Worm (Caenorhabditis elegans) whole organism, L4 larva: Measurements from ENCODE around the gene cdl-1.

ENCODE experiments used
- F44E2.7 ChIP-seq: fragments of 200-800 bp; sonication (Bioruptor generic); IDR thresholded peaks from 2 replicates; pipeline ENCODE4 v2.1.2; 2022; ENCODE audit warnings: missing genetic modification characterization, missing compliant biosample characterization
- Y105C5A.15 ChIP-seq: fragments of 200-800 bp; sonication (Bioruptor generic); IDR thresholded peaks from 2 replicates; pipeline ENCODE4 v1.3.6; 2022; ENCODE audit warnings: missing genetic modification characterization, missing compliant biosample characterization
- Y5F2A.4 ChIP-seq: fragments of 200-800 bp; sonication (Bioruptor generic); optimal IDR thresholded peaks from 2 replicates; lab custom pipeline; 2018; ENCODE audit warnings: mild to moderate bottlenecking, missing genetic modification characterization, missing compliant biosample characterization
- aha-1 ChIP-seq: fragments of 150-350 bp; peaks from one replicate; lab custom pipeline; 2014; ENCODE audit warnings: missing biosample characterization, missing genetic modification characterization
- aly-2 ChIP-seq: sonication (generic microtip); optimal IDR thresholded peaks from 2 replicates; lab custom pipeline; 2018; ENCODE audit warnings: missing biosample characterization, missing genetic modification characterization
- ama-1 ChIP-seq: fragments of 150-350 bp; optimal IDR thresholded peaks from 2 replicates; lab custom pipeline; 2014; ENCODE audit warnings: inconsistent platforms, mixed read lengths
- arid-1 ChIP-seq: fragments of 200-800 bp; sonication (Bioruptor generic); conservative IDR thresholded peaks from 2 replicates; pipeline ENCODE4 v1.3.6; 2022; ENCODE audit warnings: missing genetic modification reagents, missing genetic modification characterization, missing compliant biosample characterization
- ceh-28 ChIP-seq: fragments of 150-350 bp; optimal IDR thresholded peaks from 2 replicates; lab custom pipeline; 2014; ENCODE audit warnings: missing biosample characterization, missing genetic modification reagents, missing genetic modification characterization
- ceh-82 ChIP-seq: sonication (generic microtip); optimal IDR thresholded peaks from 2 replicates; lab custom pipeline; 2017; ENCODE audit warnings: missing biosample characterization, missing genetic modification characterization
- ctbp-1 ChIP-seq: fragments of 200-800 bp; sonication (Bioruptor generic); IDR thresholded peaks from 2 replicates; pipeline ENCODE4 v1.3.6; 2022; ENCODE audit warnings: missing genetic modification reagents, missing genetic modification characterization, missing compliant biosample characterization
- daf-8 ChIP-seq: fragments of 200-800 bp; sonication (Bioruptor generic); IDR thresholded peaks from 2 replicates; pipeline ENCODE4 v1.3.6; 2022; ENCODE audit warnings: missing genetic modification characterization, missing compliant biosample characterization
- dmd-6 ChIP-seq: fragments of 200-800 bp; sonication (Bioruptor generic); IDR thresholded peaks from 2 replicates; pipeline ENCODE4 v1.3.6; 2022; ENCODE audit warnings: missing genetic modification reagents, missing genetic modification characterization, missing compliant biosample characterization
- dmd-8 ChIP-seq: fragments of 200-800 bp; sonication (Bioruptor generic); IDR thresholded peaks from 2 replicates; pipeline ENCODE4 v1.3.6; 2022; ENCODE audit warnings: missing genetic modification characterization, missing compliant biosample characterization
- dpl-1 ChIP-seq: fragments of 150-350 bp; optimal IDR thresholded peaks from 2 replicates; lab custom pipeline; 2014; ENCODE audit warnings: missing biosample characterization, missing genetic modification reagents, missing genetic modification characterization
- egl-43 ChIP-seq: fragments of 200-800 bp; sonication (Bioruptor generic); IDR thresholded peaks from 2 replicates; pipeline ENCODE4 v1.3.6; 2022; ENCODE audit warnings: missing genetic modification reagents, missing genetic modification characterization, missing compliant biosample characterization
- fos-1 ChIP-seq: fragments of 150-350 bp; optimal IDR thresholded peaks from 2 replicates; lab custom pipeline; 2014; ENCODE audit warnings: missing biosample characterization, missing genetic modification characterization
- gei-8 ChIP-seq: fragments of 200-800 bp; sonication (Bioruptor generic); optimal IDR thresholded peaks from 2 replicates; lab custom pipeline; 2018; ENCODE audit warnings: mild to moderate bottlenecking, missing genetic modification characterization, missing compliant biosample characterization
- hlh-11 ChIP-seq: fragments of 200-800 bp; sonication (Bioruptor generic); optimal IDR thresholded peaks from 2 replicates; lab custom pipeline; 2018; ENCODE audit warnings: mild to moderate bottlenecking, missing genetic modification characterization, missing compliant biosample characterization
- hlh-30 ChIP-seq: sonication (generic microtip); optimal IDR thresholded peaks from 2 replicates; lab custom pipeline; 2017; ENCODE audit warnings: antibody characterized with exemption, mild to moderate bottlenecking, missing genetic modification characterization, missing compliant biosample characterization; ENCODE audit not compliant: insufficient read depth
- hmg-1.1 ChIP-seq: fragments of 200-800 bp; sonication (Bioruptor generic); IDR thresholded peaks from 2 replicates; pipeline ENCODE4 v1.3.6; 2022; ENCODE audit warnings: missing genetic modification reagents, missing genetic modification characterization, missing compliant biosample characterization
- lin-1 ChIP-seq: fragments of 200-800 bp; sonication (Bioruptor generic); IDR thresholded peaks from 2 replicates; pipeline ENCODE4 v1.3.6; 2022; ENCODE audit warnings: missing genetic modification reagents, missing genetic modification characterization, missing compliant biosample characterization
- lin-13 ChIP-seq: fragments of 150-350 bp; optimal IDR thresholded peaks from 2 replicates; lab custom pipeline; 2014; ENCODE audit warnings: missing biosample characterization, missing genetic modification reagents, missing genetic modification characterization
- lin-15B ChIP-seq: fragments of 150-350 bp; sonication (generic microtip); optimal IDR thresholded peaks from 3 replicates; lab custom pipeline; 2014; ENCODE audit warnings: missing biosample characterization, missing genetic modification characterization
- lin-29 ChIP-seq: fragments of 200-800 bp; sonication (Bioruptor generic); IDR thresholded peaks from 2 replicates; pipeline ENCODE4 v1.3.6; 2022; ENCODE audit warnings: missing genetic modification reagents, missing genetic modification characterization, missing compliant biosample characterization
- lin-38 ChIP-seq: fragments of 200-800 bp; sonication (Bioruptor generic); IDR thresholded peaks from 2 replicates; pipeline ENCODE4 v1.3.6; 2022; ENCODE audit warnings: missing genetic modification reagents, missing genetic modification characterization, missing compliant biosample characterization
- lsy-2 ChIP-seq, 2 experiments: fragments of 150-350 bp in 1 of 2; sonication (generic microtip) in 1 of 2; optimal IDR thresholded peaks; 2 replicates each; lab custom pipeline; 2014 to 2017; ENCODE audit warnings: missing biosample characterization in 2 of 2, missing genetic modification characterization in 2 of 2
- mdl-1 ChIP-seq, 2 experiments: fragments of 150-350 bp in 1 of 2; sonication (generic microtip) in 1 of 2; optimal IDR thresholded peaks; 2 replicates each; lab custom pipeline; 2014 to 2017; ENCODE audit warnings: missing biosample characterization in 2 of 2, missing genetic modification characterization in 2 of 2
- mes-2 ChIP-seq: sonication (generic microtip); optimal IDR thresholded peaks from 2 replicates; lab custom pipeline; 2016; ENCODE audit warnings: missing genotype, mild to moderate bottlenecking, missing genetic modification characterization, missing compliant biosample characterization; ENCODE audit not compliant: poor library complexity, severe bottlenecking
- mxl-2 ChIP-seq: fragments of 200-800 bp; sonication (Bioruptor generic); conservative IDR thresholded peaks from 2 replicates; pipeline ENCODE4 v1.3.6; 2022; ENCODE audit warnings: missing genetic modification reagents, missing genetic modification characterization, missing compliant biosample characterization
- mxl-3 ChIP-seq: fragments of 200-800 bp; sonication (Bioruptor generic); optimal IDR thresholded peaks from 2 replicates; lab custom pipeline; 2018; ENCODE audit warnings: mild to moderate bottlenecking, missing genetic modification characterization, missing compliant biosample characterization
- nhr-237 ChIP-seq: sonication (generic microtip); optimal IDR thresholded peaks from 2 replicates; lab custom pipeline; 2017; ENCODE audit warnings: missing biosample characterization, missing genetic modification characterization
- nhr-25 ChIP-seq: sonication (generic microtip); optimal IDR thresholded peaks from 2 replicates; lab custom pipeline; 2017; ENCODE audit warnings: missing genetic modification characterization, mild to moderate bottlenecking, missing compliant biosample characterization, antibody characterized with exemption, moderate library complexity, borderline replicate concordance; ENCODE audit not compliant: insufficient read depth
- nhr-28 ChIP-seq: fragments of 150-350 bp; optimal IDR thresholded peaks from 2 replicates; lab custom pipeline; 2014; ENCODE audit warnings: missing biosample characterization, missing genetic modification characterization
- nhr-41 ChIP-seq: fragments of 200-800 bp; sonication (Bioruptor generic); IDR thresholded peaks from 2 replicates; pipeline ENCODE4 v1.3.6; 2022; ENCODE audit warnings: missing genetic modification reagents, missing genetic modification characterization, missing compliant biosample characterization
- nhr-42 ChIP-seq: fragments of 200-800 bp; sonication (Bioruptor generic); IDR thresholded peaks from 2 replicates; pipeline ENCODE4 v1.3.6; 2022; ENCODE audit warnings: missing genetic modification characterization, missing compliant biosample characterization
- nhr-76 ChIP-seq: fragments of 150-350 bp; optimal IDR thresholded peaks from 2 replicates; lab custom pipeline; 2014; ENCODE audit warnings: missing biosample characterization, missing genetic modification characterization
- pha-4 ChIP-seq, 2 experiments: fragments of 150-350 bp in 1 of 2; fragments of 200-800 bp in 1 of 2; sonication (Bioruptor generic) in 1 of 2; IDR thresholded peaks in 1 of 2; optimal IDR thresholded peaks in 1 of 2; 2 replicates each; pipeline versions ENCODE4 v1.3.6 to Lab custom; 2014 to 2022; ENCODE audit warnings: missing genetic modification characterization in 2 of 2, missing genetic modification reagents in 2 of 2, missing biosample characterization in 1 of 2, missing compliant biosample characterization in 1 of 2
- pqm-1 ChIP-seq: sonication (generic microtip); optimal IDR thresholded peaks from 2 replicates; lab custom pipeline; 2017; ENCODE audit warnings: missing biosample characterization, missing genetic modification characterization
- snpc-1.2 ChIP-seq: fragments of 200-800 bp; sonication (Bioruptor generic); IDR thresholded peaks from 2 replicates; pipeline ENCODE4 v1.3.6; 2022; ENCODE audit warnings: missing genetic modification reagents, missing genetic modification characterization, missing compliant biosample characterization
- snpc-4 ChIP-seq: fragments of 150-350 bp; optimal IDR thresholded peaks from 2 replicates; lab custom pipeline; 2014; ENCODE audit warnings: missing biosample characterization, missing genetic modification characterization
- spr-1 ChIP-seq: sonication (generic microtip); optimal IDR thresholded peaks from 2 replicates; lab custom pipeline; 2016; ENCODE audit warnings: mild to moderate bottlenecking, missing genetic modification characterization, missing compliant biosample characterization
- spr-3 ChIP-seq: fragments of 200-800 bp; sonication (Bioruptor generic); optimal IDR thresholded peaks from 2 replicates; lab custom pipeline; 2018; ENCODE audit warnings: mild to moderate bottlenecking, missing genetic modification characterization, missing compliant biosample characterization
- tra-1 ChIP-seq: fragments of 200-800 bp; sonication (Bioruptor generic); IDR thresholded peaks from 2 replicates; pipeline ENCODE4 v1.3.6; 2022; ENCODE audit warnings: missing genetic modification reagents, missing genetic modification characterization, missing compliant biosample characterization
- unc-130 ChIP-seq: sonication (generic microtip); optimal IDR thresholded peaks from 2 replicates; lab custom pipeline; 2016; ENCODE audit warnings: missing genetic modification reagents, missing genetic modification characterization, missing compliant biosample characterization
- zfp-3 ChIP-seq: fragments of 200-800 bp; sonication (Bioruptor generic); conservative IDR thresholded peaks from 2 replicates; pipeline ENCODE4 v1.3.6; 2022; ENCODE audit warnings: missing genetic modification reagents, missing genetic modification characterization, missing compliant biosample characterization
- ztf-11 ChIP-seq: fragments of 150-350 bp; optimal IDR thresholded peaks from 2 replicates; lab custom pipeline; 2014; ENCODE audit warnings: missing biosample characterization, missing genetic modification characterization

cdl-1 gene

DNA sequence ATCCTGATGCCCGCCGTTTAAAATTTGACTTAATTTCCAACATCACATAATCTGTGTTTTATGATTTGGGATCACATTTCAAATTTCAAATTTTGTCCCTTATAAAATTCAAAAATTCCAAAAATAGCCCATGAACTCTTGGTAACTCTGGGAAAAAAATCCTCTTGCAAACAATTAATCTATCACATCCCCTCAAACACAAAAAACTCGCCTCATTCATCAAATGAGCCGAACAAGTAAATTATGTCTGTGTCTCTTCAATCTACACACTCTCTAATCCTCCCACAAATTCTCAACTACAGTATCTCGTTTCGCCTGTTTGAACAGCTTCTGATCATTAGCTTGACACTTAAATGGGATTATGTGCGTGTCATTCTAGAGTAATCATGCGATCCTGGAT lies 25.4 kb downstream of the cdl-1 start, which contains the start of gene msrp-7:
Gene msrp-7, plus strand, starts transcription at position 301 of the 400 bp plus-strand sequence.
- TF ChIP-seq hlh-30 (tag; lab: Kevin White, UChicago) (no peak), dmd-8 (GFP tag; lab: Robert Waterston, UW) (no peak), unc-130 (no peak), dpl-1 (no peak), pha-4 (GFP tag; IDR thresholded peaks at IDR 0.05; lab: Robert Waterston, UW) (no peak), pha-4 (tag; optimal IDR thresholded peaks at IDR 0.05; lab: Kevin White, UChicago) (no peak), hmg-1.1 (GFP tag; lab: Robert Waterston, UW) (no peak), lin-15B (tag; lab: Kevin White, UChicago) (no peak), Y105C5A.15 (GFP tag; lab: Robert Waterston, UW) (no peak), mxl-3 (GFP tag; lab: Kevin White, UChicago) (no peak), mxl-2 (GFP tag; lab: Robert Waterston, UW) (no peak), aha-1 (tag; lab: Kevin White, UChicago) (no peak), zfp-3 (GFP tag; lab: Robert Waterston, UW) (no peak), spr-1 (no peak), nhr-237 (no peak), ztf-11 (no peak), arid-1 (GFP tag; lab: Robert Waterston, UW) (no peak), fos-1 (no peak)

DNA sequence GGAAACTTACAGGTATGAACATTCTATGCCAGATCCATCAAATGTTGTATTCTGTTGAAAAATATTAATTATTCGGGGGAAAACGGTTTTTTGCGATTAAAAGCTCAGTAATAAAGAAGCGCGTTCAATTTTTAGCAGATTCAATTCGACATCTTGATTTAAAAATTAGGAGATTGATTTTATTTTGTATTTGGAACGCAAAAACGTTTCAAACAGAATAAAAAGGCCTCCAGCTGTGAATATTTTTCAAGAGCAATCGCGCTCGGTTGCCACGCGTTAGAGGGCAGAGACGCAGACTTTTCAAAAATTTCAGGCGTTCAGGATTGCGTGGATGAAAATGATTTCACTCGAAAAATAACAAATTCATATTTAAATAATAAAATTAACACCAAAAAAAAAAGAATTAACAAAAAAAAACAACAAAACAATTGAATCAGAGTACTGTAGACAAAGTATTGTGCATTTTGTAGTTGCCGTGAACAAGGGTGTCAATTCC lies 34.7 kb downstream of the cdl-1 start, which contains the start of gene R06F6.8:
Gene R06F6.8, minus strand, starts transcription at position 51 of the 496 bp plus-strand sequence.
- TF ChIP-seq mes-2 (tag; lab: Kevin White, UChicago) (peak; percentile 61), F44E2.7 (GFP tag; lab: Robert Waterston, UW) (no peak), Y5F2A.4 (GFP tag; lab: Kevin White, UChicago) (no peak), lin-1 (no peak), hmg-1.1 (GFP tag; lab: Robert Waterston, UW) (no peak), ceh-82 (tag; lab: Kevin White, UChicago) (no peak), pqm-1 (tag; lab: Kevin White, UChicago) (no peak), lin-38 (GFP tag; lab: Robert Waterston, UW) (peak; percentile 82), nhr-25 (tag; lab: Kevin White, UChicago) (no peak), aly-2 (tag; lab: Kevin White, UChicago) (no peak), ctbp-1 (GFP tag; lab: Robert Waterston, UW) (no peak), lsy-2 (tag; optimal IDR thresholded peaks at IDR 0.05; lab: Kevin White, UChicago) (peak in 1 of 2 experiments; percentile 29), egl-43 (no peak), nhr-41 (no peak), spr-3 (GFP tag; lab: Kevin White, UChicago) (no peak), gei-8 (GFP tag; lab: Kevin White, UChicago) (no peak), snpc-4 (tag; lab: Kevin White, UChicago) (no peak), nhr-28 (tag; lab: Kevin White, UChicago) (peak; percentile 9), daf-8 (GFP tag; lab: Robert Waterston, UW) (no peak), hlh-11 (tag; lab: Kevin White, UChicago) (no peak), dpl-1 (peak; percentile 20), tra-1 (GFP tag; lab: Robert Waterston, UW) (no peak), dmd-6 (no peak), lin-29 (GFP tag; lab: Robert Waterston, UW) (no peak), snpc-1.2 (GFP tag; lab: Robert Waterston, UW) (no peak), nhr-76 (tag; lab: Kevin White, UChicago) (no peak), ceh-28 (no peak), nhr-42 (GFP tag; lab: Robert Waterston, UW) (no peak), nhr-237 (no peak), ama-1 (lab: Kevin White, UChicago) (no peak), aha-1 (tag; lab: Kevin White, UChicago) (no peak), pha-4 (GFP tag; IDR thresholded peaks at IDR 0.05; lab: Robert Waterston, UW) (no peak), pha-4 (tag; optimal IDR thresholded peaks at IDR 0.05; lab: Kevin White, UChicago) (peak; percentile 11), spr-1 (no peak), lin-13 (GFP tag; lab: Kevin White, UChicago) (peak; percentile 5), mdl-1 (tag; optimal IDR thresholded peaks at IDR 0.05; lab: Kevin White, UChicago) (no peak)
